Worm (Caenorhabditis elegans): ENCODE measurements around the gene uev-2.

DNA sequence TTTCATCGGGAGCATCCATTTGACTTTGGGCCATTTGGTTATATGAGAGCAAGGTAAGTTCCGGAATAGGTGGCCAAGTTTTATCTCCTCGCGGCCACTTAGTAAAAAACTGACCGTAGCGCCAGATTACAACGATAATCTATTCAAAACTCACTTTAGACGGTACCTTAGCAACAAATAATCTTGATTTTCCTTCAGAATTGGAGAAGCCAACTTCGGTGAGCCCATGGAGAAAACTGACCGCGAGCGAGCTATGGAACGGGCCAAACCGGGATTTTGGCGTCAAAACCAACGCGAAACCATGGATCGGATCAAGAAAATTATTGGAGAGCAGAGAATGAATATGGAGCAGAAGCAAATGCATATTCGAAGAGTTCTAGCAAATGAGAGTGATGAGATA is 2.8 kb downstream of the uev-2 start:
- TF ChIP-seq dao-5 (tag; optimal IDR thresholded peaks at IDR 0.05): no peak
- no peak for TF ChIP-seq him-1 (tag; optimal IDR thresholded peaks at IDR 0.05)
- TF ChIP-seq W03F9.2 (tag; optimal IDR thresholded peaks at IDR 0.05): no peak

Data from whole organism, L4/young adult.